Worm (Caenorhabditis elegans) whole organism, mixed stage, embryonic: ENCODE results near the gene prmt-9.

ENCODE experiments used
- ceh-39 ChIP-seq: fragments of 150-350 bp; optimal IDR thresholded peaks from 2 replicates; lab custom pipeline; 2014; ENCODE audit warnings: missing biosample characterization, missing genetic modification characterization
- ceh-83 ChIP-seq: fragments of 200-800 bp; sonication (Bioruptor generic); optimal IDR thresholded peaks from 2 replicates; lab custom pipeline; 2018; ENCODE audit warnings: mild to moderate bottlenecking, missing genetic modification characterization, missing compliant biosample characterization
- elt-1 ChIP-seq: sonication (generic microtip); optimal IDR thresholded peaks from 2 replicates; lab custom pipeline; 2017; ENCODE audit warnings: missing genetic modification characterization, mild to moderate bottlenecking, missing compliant biosample characterization, antibody characterized with exemption, moderate library complexity, borderline replicate concordance; ENCODE audit not compliant: insufficient read depth
- lin-13 ChIP-seq: fragments of 150-350 bp; optimal IDR thresholded peaks from 2 replicates; lab custom pipeline; 2014; ENCODE audit warnings: missing biosample characterization, missing genetic modification characterization
- mab-5 ChIP-seq: fragments of 150-350 bp; optimal IDR thresholded peaks from 2 replicates; lab custom pipeline; 2014; ENCODE audit warnings: missing biosample characterization, missing genetic modification characterization
- nhr-12 ChIP-seq: fragments of 150-350 bp; optimal IDR thresholded peaks from 2 replicates; lab custom pipeline; 2014; ENCODE audit warnings: missing biosample characterization, missing genetic modification characterization
- nhr-237 ChIP-seq: fragments of 150-350 bp; optimal IDR thresholded peaks from 2 replicates; lab custom pipeline; 2014; ENCODE audit warnings: missing biosample characterization, missing genetic modification characterization
- nhr-28 ChIP-seq: fragments of 150-350 bp; optimal IDR thresholded peaks from 2 replicates; lab custom pipeline; 2014; ENCODE audit warnings: missing biosample characterization, missing genetic modification characterization
- unc-62 ChIP-seq: fragments of 150-350 bp; optimal IDR thresholded peaks from 2 replicates; lab custom pipeline; 2014; ENCODE audit warnings: missing biosample characterization, missing genetic modification reagents, missing genetic modification characterization
- ztf-11 ChIP-seq: fragments of 150-350 bp; optimal IDR thresholded peaks from 2 replicates; lab custom pipeline; 2014; ENCODE audit warnings: missing biosample characterization, missing genetic modification characterization

DNA sequence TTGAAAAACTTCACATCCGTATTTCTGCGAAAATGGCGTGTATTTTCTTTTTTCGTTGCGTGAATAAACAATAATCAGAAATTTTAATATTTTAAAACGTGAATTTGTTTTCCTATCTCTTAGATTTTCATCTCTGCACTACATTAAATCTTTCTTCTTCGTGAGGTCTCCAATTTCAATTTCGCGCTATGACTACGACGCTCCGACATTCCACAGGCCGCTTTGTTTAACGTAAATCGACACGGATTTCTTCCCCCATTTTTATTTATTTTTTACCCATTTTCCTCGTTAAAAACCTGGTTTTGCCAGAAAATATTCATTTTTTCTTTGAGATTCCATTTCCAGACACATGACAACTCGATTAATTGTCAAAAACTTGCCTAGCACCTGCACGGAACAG lies 40.5 kb upstream of the prmt-9 start, which contains the start of the genes T23F6.3 and rbd-1:
- no peak for TF ChIP-seq unc-62 (GFP tag; lab: Kevin White, UChicago)
- TF ChIP-seq nhr-237: peak; percentile 81
- no peak for TF ChIP-seq ceh-83 (GFP tag; lab: Kevin White, UChicago)
- TF ChIP-seq nhr-28 (tag; lab: Kevin White, UChicago): no peak
- TF ChIP-seq ztf-11: no peak
- no peak for TF ChIP-seq nhr-12 (tag; lab: Kevin White, UChicago)
- no peak for TF ChIP-seq ceh-39 (tag; lab: Kevin White, UChicago)
- TF ChIP-seq lin-13 (tag; lab: Kevin White, UChicago): peak; percentile 74
- TF ChIP-seq mab-5 (tag; lab: Kevin White, UChicago): peak; percentile 40
- no peak for TF ChIP-seq elt-1 (tag; lab: Kevin White, UChicago)
